Worm (Caenorhabditis elegans) whole organism, L1 larva: ENCODE data around the gene str-43.
A peak's percentile ranks its signal among the peaks of the same experiment; 100 is the strongest.

Experiments
- C04F5.9 ChIP-seq: sonication (generic microtip); optimal IDR thresholded peaks from 2 replicates; lab custom pipeline; 2016; ENCODE audit warnings: missing genetic modification characterization, missing compliant biosample characterization
- F16B12.6 ChIP-seq: fragments of 150-350 bp; optimal IDR thresholded peaks from 2 replicates; lab custom pipeline; 2014; ENCODE audit warnings: missing biosample characterization, missing genetic modification characterization
- Y116A8C.19 ChIP-seq: sonication (generic microtip); optimal IDR thresholded peaks from 2 replicates; lab custom pipeline; 2016; ENCODE audit warnings: missing compliant biosample characterization, missing genetic modification characterization, borderline replicate concordance
- aha-1 ChIP-seq: fragments of 150-350 bp; optimal IDR thresholded peaks from 2 replicates; lab custom pipeline; 2014; ENCODE audit warnings: missing biosample characterization, missing genetic modification characterization
- aly-2 ChIP-seq: fragments of 150-350 bp; optimal IDR thresholded peaks from 2 replicates; lab custom pipeline; 2014; ENCODE audit warnings: missing biosample characterization, missing genetic modification characterization
- ceh-63 ChIP-seq: fragments of 200-800 bp; sonication (Bioruptor generic); optimal IDR thresholded peaks from 2 replicates; lab custom pipeline; 2018; ENCODE audit warnings: mild to moderate bottlenecking, missing genetic modification characterization, missing compliant biosample characterization
- ceh-8 ChIP-seq: fragments of 200-800 bp; sonication (Bioruptor generic); optimal IDR thresholded peaks from 2 replicates; lab custom pipeline; 2018; ENCODE audit warnings: mild to moderate bottlenecking, missing genetic modification characterization, moderate library complexity, missing compliant biosample characterization
- ceh-82 ChIP-seq, 3 experiments: fragments of 150-350 bp in 1 of 3; sonication (generic microtip) in 2 of 3; optimal IDR thresholded peaks; 2 replicates each; lab custom pipeline; 2014 to 2017; ENCODE audit warnings: missing biosample characterization in 3 of 3, missing genetic modification characterization in 3 of 3
- ceh-88 ChIP-seq: fragments of 200-800 bp; sonication (Bioruptor generic); IDR thresholded peaks from 2 replicates; pipeline ENCODE4 v1.3.6; 2022; ENCODE audit warnings: missing genetic modification characterization, missing compliant biosample characterization
- ceh-90 ChIP-seq: sonication (generic microtip); optimal IDR thresholded peaks from 2 replicates; lab custom pipeline; 2016; ENCODE audit warnings: missing genetic modification characterization, missing compliant biosample characterization
- ces-1 ChIP-seq: fragments of 150-350 bp; optimal IDR thresholded peaks from 2 replicates; lab custom pipeline; 2014; ENCODE audit warnings: missing biosample characterization, missing genetic modification reagents, missing genetic modification characterization
- dpl-1 ChIP-seq, 3 experiments: fragments of 150-350 bp in 2 of 3; sonication (generic microtip) in 1 of 3; optimal IDR thresholded peaks; 2 replicates each; lab custom pipeline; 2014 to 2017; ENCODE audit warnings: missing biosample characterization in 3 of 3, missing genetic modification characterization in 3 of 3, missing genetic modification reagents in 3 of 3
- efl-1 ChIP-seq, 4 experiments: fragments of 150-350 bp; optimal IDR thresholded peaks in 3 of 4; peaks in 1 of 4; 1 replicate in 1 of 4; 2 replicates in 3 of 4; lab custom pipeline; 2014; ENCODE audit warnings: missing biosample characterization in 2 of 4, missing genetic modification characterization in 2 of 4, missing genetic modification reagents in 2 of 4
- efl-3 ChIP-seq: fragments of 200-800 bp; sonication (Bioruptor generic); optimal IDR thresholded peaks from 2 replicates; lab custom pipeline; 2018; ENCODE audit warnings: mild to moderate bottlenecking, missing genetic modification characterization, missing compliant biosample characterization
- egl-13 ChIP-seq: sonication (generic microtip); optimal IDR thresholded peaks from 2 replicates; lab custom pipeline; 2016; ENCODE audit warnings: missing genotype, missing genetic modification reagents, missing genetic modification characterization, missing compliant biosample characterization
- egl-27 ChIP-seq, 2 experiments: fragments of 150-350 bp in 1 of 2; sonication (generic microtip); optimal IDR thresholded peaks; 3 replicates each; lab custom pipeline; 2017 to 2018; ENCODE audit warnings: missing biosample characterization in 2 of 2, missing genetic modification characterization in 2 of 2, missing genetic modification reagents in 2 of 2
- fkh-10 ChIP-seq: sonication (generic microtip); optimal IDR thresholded peaks from 2 replicates; lab custom pipeline; 2017; ENCODE audit warnings: missing biosample characterization, missing genetic modification reagents, missing genetic modification characterization
- fos-1 ChIP-seq: fragments of 150-350 bp; optimal IDR thresholded peaks from 2 replicates; lab custom pipeline; 2014; ENCODE audit warnings: missing biosample characterization, missing genetic modification characterization
- grh-1 ChIP-seq: fragments of 200-800 bp; sonication (Bioruptor generic); IDR thresholded peaks from 2 replicates; pipeline ENCODE4 v1.3.6; 2022; ENCODE audit warnings: missing genetic modification reagents, missing genetic modification characterization, missing compliant biosample characterization
- hlh-4 ChIP-seq: sonication (generic microtip); optimal IDR thresholded peaks from 2 replicates; lab custom pipeline; 2016; ENCODE audit warnings: mild to moderate bottlenecking, missing genetic modification characterization, missing compliant biosample characterization
- lin-13 ChIP-seq: fragments of 150-350 bp; optimal IDR thresholded peaks from 2 replicates; lab custom pipeline; 2014; ENCODE audit warnings: missing biosample characterization, missing genetic modification reagents, missing genetic modification characterization
- lin-14 ChIP-seq: fragments of 200-800 bp; sonication (Bioruptor generic); optimal IDR thresholded peaks from 2 replicates; lab custom pipeline; 2018; ENCODE audit warnings: mild to moderate bottlenecking, missing genetic modification characterization, moderate library complexity, missing compliant biosample characterization
- lin-35 ChIP-seq, 2 experiments: fragments of 150-350 bp; optimal IDR thresholded peaks; 2 replicates each; lab custom pipeline; 2014; ENCODE audit warnings: missing biosample characterization in 2 of 2, missing genetic modification characterization in 2 of 2, missing genetic modification reagents in 2 of 2
- lin-39 ChIP-seq: fragments of 150-350 bp; optimal IDR thresholded peaks from 2 replicates; lab custom pipeline; 2014; ENCODE audit warnings: missing biosample characterization, missing genetic modification reagents, missing genetic modification characterization
- lir-3 ChIP-seq: sonication (generic microtip); optimal IDR thresholded peaks from 2 replicates; lab custom pipeline; 2016; ENCODE audit warnings: mild to moderate bottlenecking, missing genetic modification characterization, moderate library complexity, missing compliant biosample characterization; ENCODE audit not compliant: poor library complexity
- mdl-1 ChIP-seq, 2 experiments: fragments of 150-350 bp; optimal IDR thresholded peaks; 2 replicates each; lab custom pipeline; 2014 to 2017; ENCODE audit warnings: missing biosample characterization in 2 of 2, missing genetic modification characterization in 2 of 2, inconsistent platforms in 1 of 2
- mef-2 ChIP-seq: fragments of 150-350 bp; optimal IDR thresholded peaks from 2 replicates; lab custom pipeline; 2014; ENCODE audit warnings: missing biosample characterization, missing genetic modification characterization
- mep-1 ChIP-seq: fragments of 150-350 bp; optimal IDR thresholded peaks from 2 replicates; lab custom pipeline; 2014; ENCODE audit warnings: missing biosample characterization, missing genetic modification characterization
- nhr-19 ChIP-seq: fragments of 200-800 bp; sonication (Bioruptor generic); conservative IDR thresholded peaks from 2 replicates; pipeline ENCODE4 v1.3.6; 2022; ENCODE audit warnings: missing genetic modification characterization, missing compliant biosample characterization
- nhr-20 ChIP-seq: sonication (generic microtip); optimal IDR thresholded peaks from 2 replicates; lab custom pipeline; 2016; ENCODE audit warnings: mild to moderate bottlenecking, missing genetic modification characterization, missing compliant biosample characterization
- nhr-237 ChIP-seq: fragments of 150-350 bp; optimal IDR thresholded peaks from 2 replicates; lab custom pipeline; 2014; ENCODE audit warnings: missing biosample characterization, missing genetic modification characterization
- nhr-71 ChIP-seq: sonication (generic microtip); optimal IDR thresholded peaks from 2 replicates; lab custom pipeline; 2016; ENCODE audit warnings: mild to moderate bottlenecking, missing genetic modification characterization, moderate library complexity, missing compliant biosample characterization
- nhr-84 ChIP-seq: sonication (generic microtip); optimal IDR thresholded peaks from 2 replicates; lab custom pipeline; 2017; ENCODE audit warnings: missing biosample characterization, missing genetic modification characterization
- nhr-85 ChIP-seq: sonication (generic microtip); peaks from one replicate; lab custom pipeline; 2016; ENCODE audit warnings: missing genetic modification characterization, inconsistent platforms, missing compliant biosample characterization
- nhr-90 ChIP-seq: sonication (generic microtip); optimal IDR thresholded peaks from 2 replicates; lab custom pipeline; 2016; ENCODE audit warnings: mild to moderate bottlenecking, missing genetic modification characterization, missing compliant biosample characterization; ENCODE audit not compliant: poor library complexity
- pag-3 ChIP-seq: sonication (generic microtip); optimal IDR thresholded peaks from 2 replicates; lab custom pipeline; 2017; ENCODE audit warnings: missing genetic modification characterization, mild to moderate bottlenecking, missing compliant biosample characterization, antibody characterized with exemption, borderline replicate concordance; ENCODE audit not compliant: insufficient read depth
- pqm-1 ChIP-seq: sonication (generic microtip); optimal IDR thresholded peaks from 3 replicates; lab custom pipeline; 2017; ENCODE audit warnings: missing biosample characterization, missing genetic modification characterization
- rnt-1 ChIP-seq: sonication (generic microtip); optimal IDR thresholded peaks from 2 replicates; lab custom pipeline; 2016; ENCODE audit warnings: mild to moderate bottlenecking, missing genetic modification characterization, moderate library complexity, missing compliant biosample characterization
- skn-1 ChIP-seq: fragments of 150-350 bp; optimal IDR thresholded peaks from 2 replicates; lab custom pipeline; 2014; ENCODE audit warnings: missing biosample characterization, missing genetic modification characterization
- sptf-1 ChIP-seq: fragments of 150-350 bp; optimal IDR thresholded peaks from 2 replicates; lab custom pipeline; 2014; ENCODE audit warnings: missing biosample characterization, missing genetic modification characterization
- swsn-7 ChIP-seq: sonication (generic microtip); optimal IDR thresholded peaks from 2 replicates; lab custom pipeline; 2016; ENCODE audit warnings: missing genetic modification characterization, missing compliant biosample characterization
- tbx-2 ChIP-seq: sonication (generic microtip); optimal IDR thresholded peaks from 2 replicates; lab custom pipeline; 2016; ENCODE audit warnings: missing genetic modification characterization, missing compliant biosample characterization
- tlp-1 ChIP-seq: fragments of 150-350 bp; optimal IDR thresholded peaks from 2 replicates; lab custom pipeline; 2014; ENCODE audit warnings: missing biosample characterization, missing genetic modification characterization
- unc-62 ChIP-seq: fragments of 150-350 bp; optimal IDR thresholded peaks from 2 replicates; lab custom pipeline; 2014; ENCODE audit warnings: missing biosample characterization, missing genetic modification reagents, missing genetic modification characterization
- zag-1 ChIP-seq: fragments of 150-350 bp; optimal IDR thresholded peaks from 2 replicates; lab custom pipeline; 2014; ENCODE audit warnings: missing biosample characterization, missing genetic modification characterization
- zip-4 ChIP-seq: fragments of 200-800 bp; sonication (Bioruptor generic); optimal IDR thresholded peaks from 2 replicates; lab custom pipeline; 2018; ENCODE audit warnings: mild to moderate bottlenecking, missing genetic modification characterization, moderate library complexity, missing compliant biosample characterization

The str-43 gene

DNA sequence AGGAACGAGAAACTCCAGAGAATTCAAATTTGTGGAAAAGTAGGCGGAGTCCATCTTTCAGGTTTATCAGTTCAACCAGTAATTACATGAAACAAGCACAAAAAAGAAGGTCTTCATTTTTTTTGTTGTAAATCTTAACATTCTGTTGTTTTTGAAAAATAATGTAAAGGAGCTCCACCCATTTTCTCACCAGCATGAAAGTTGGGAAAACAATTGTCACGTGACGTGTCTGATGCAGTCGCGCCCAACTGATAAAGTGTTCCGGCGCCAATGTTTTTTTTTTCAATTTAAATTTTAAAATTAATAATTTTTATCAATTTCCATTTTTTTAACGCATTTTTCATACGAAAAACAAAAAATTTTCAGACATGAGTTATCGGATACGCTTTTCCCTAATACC, 17.1 kb upstream of the str-43 start, which contains the start of gene F57A10.4:
Gene F57A10.4, plus strand, starts transcription at position 367 of the 400 bp plus-strand sequence.
- TF ChIP-seq ceh-63 (GFP tag; lab: Kevin White, UChicago) (no peak), efl-1 (optimal IDR thresholded peaks at IDR 0.05; lab: Kevin White, UChicago) (no peak), efl-1 (GFP tag; optimal IDR thresholded peaks at IDR 0.05 in 1 of 2; lab: Kevin White, UChicago) (peak in 1 of 2 experiments; percentile 81)

DNA sequence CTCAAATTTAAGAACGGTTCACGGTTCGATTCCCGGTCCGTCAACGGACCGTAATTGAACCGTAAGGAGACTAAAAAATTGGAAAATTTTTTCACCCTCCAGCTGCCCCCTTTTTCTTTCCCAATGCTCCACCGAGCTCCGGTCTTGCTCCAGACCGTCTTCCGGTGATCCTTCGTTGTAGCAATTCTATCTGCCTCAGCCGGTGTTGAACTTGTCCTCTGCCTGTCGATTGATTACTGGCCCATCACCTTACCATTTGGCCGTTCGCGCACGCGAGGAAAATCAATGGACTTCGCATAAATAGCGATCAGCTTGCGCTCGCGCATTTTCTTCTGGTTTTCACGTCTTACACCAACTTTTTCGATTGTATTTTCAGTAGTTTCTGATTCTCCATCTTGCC, 15.4 kb upstream of the str-43 start:
- TF ChIP-seq nhr-19 (GFP tag; lab: Robert Waterston, UW): peak; percentile 17; the same call in 1 of the 2 replicates

DNA sequence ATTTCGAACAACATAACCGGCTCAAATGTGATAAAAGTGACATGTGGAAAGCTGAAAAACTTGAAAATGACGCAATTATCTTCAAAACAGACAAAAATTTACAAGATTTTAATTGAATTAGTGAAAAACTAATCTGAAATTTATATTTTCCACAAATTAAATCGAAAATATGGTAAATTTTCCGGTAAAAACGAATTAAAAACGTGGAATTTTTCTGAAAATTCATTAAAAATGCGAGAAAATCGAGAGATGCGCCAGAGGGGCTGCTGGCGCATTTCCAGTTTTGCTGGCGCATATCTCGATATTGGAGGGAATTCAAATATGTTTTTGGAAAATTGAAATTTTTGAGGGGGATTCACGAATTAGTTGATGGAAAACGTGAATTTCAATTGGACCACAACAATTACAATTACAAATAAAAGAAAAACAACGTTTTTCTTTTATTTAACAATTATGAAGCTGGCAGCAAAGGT, 14.2 kb upstream of the str-43 start, which contains the start of the genes haf-3 and F57A10.2:
Gene haf-3, minus strand, starts transcription at position 51 of the 473 bp plus-strand sequence.
Gene F57A10.2, plus strand, starts transcription at position 454 of the 473 bp plus-strand sequence.
- no peak for TF ChIP-seq unc-62 (GFP tag; lab: Kevin White, UChicago)
- TF ChIP-seq fkh-10 (GFP tag; lab: Kevin White, UChicago): peak; percentile 75
- peak; percentile 98 for TF ChIP-seq mep-1
- peak; percentile 99 for TF ChIP-seq dpl-1 (GFP tag; optimal IDR thresholded peaks at IDR 0.05; lab: Kevin White, UChicago)
- peak; percentile 54 for TF ChIP-seq aha-1 (tag; lab: Kevin White, UChicago)
- TF ChIP-seq grh-1: peak; percentile 93
- TF ChIP-seq nhr-85 (tag; lab: Kevin White, UChicago): peak; percentile 98
- no peak for TF ChIP-seq sptf-1 (tag; lab: Kevin White, UChicago)
- TF ChIP-seq rnt-1: peak; percentile 97
- peak; percentile 94 for TF ChIP-seq lin-39 (tag; lab: Kevin White, UChicago)
- peak; percentile 58 for TF ChIP-seq zag-1 (tag; lab: Kevin White, UChicago)
- peak; percentile 96 for TF ChIP-seq nhr-71 (tag; lab: Kevin White, UChicago)
- TF ChIP-seq mef-2: peak; percentile 45
- TF ChIP-seq lir-3 (tag; lab: Kevin White, UChicago): peak; percentile 76
- TF ChIP-seq egl-27 (tag; optimal IDR thresholded peaks at IDR 0.05; lab: Kevin White, UChicago): peak; percentile 9 to 69
- TF ChIP-seq skn-1 (tag; lab: Kevin White, UChicago): peak; percentile 91
- peak; percentile 69; the same call in 1 of the 2 replicates for TF ChIP-seq ceh-88
- TF ChIP-seq lin-14 (GFP tag; lab: Kevin White, UChicago): peak; percentile 95
- TF ChIP-seq Y116A8C.19 (tag; lab: Kevin White, UChicago): no peak
- no peak for TF ChIP-seq tlp-1 (tag; lab: Kevin White, UChicago)
- TF ChIP-seq fos-1 (tag; lab: Kevin White, UChicago): peak; percentile 82
- TF ChIP-seq ceh-63 (GFP tag; lab: Kevin White, UChicago): no peak
- TF ChIP-seq nhr-237: peak; percentile 50
- TF ChIP-seq hlh-4: no peak
- TF ChIP-seq nhr-84: no peak
- TF ChIP-seq tbx-2: peak; percentile 94
- TF ChIP-seq mdl-1 (tag; optimal IDR thresholded peaks at IDR 0.05; lab: Kevin White, UChicago): peak in 1 of 2 experiments; percentile 88
- peak; percentile 60 for TF ChIP-seq efl-3 (GFP tag; lab: Kevin White, UChicago)
- TF ChIP-seq egl-13 (tag; lab: Kevin White, UChicago): peak; percentile 92
- TF ChIP-seq ces-1: no peak
- peak; percentile 85 for TF ChIP-seq zip-4
- peak; percentile 66 for TF ChIP-seq C04F5.9 (tag; lab: Kevin White, UChicago)
- no peak for TF ChIP-seq pqm-1 (tag; lab: Kevin White, UChicago)
- TF ChIP-seq pag-3: no peak
- TF ChIP-seq ceh-82 (tag; optimal IDR thresholded peaks at IDR 0.05; lab: Kevin White, UChicago): peak; percentile 96 to 97 (median 97)
- TF ChIP-seq nhr-19 (GFP tag; lab: Robert Waterston, UW): peak; percentile 95
- peak; percentile 97 to 99 for TF ChIP-seq efl-1 (optimal IDR thresholded peaks at IDR 0.05; lab: Kevin White, UChicago)
- peak; percentile 99 to 100 for TF ChIP-seq efl-1 (GFP tag; optimal IDR thresholded peaks at IDR 0.05 in 1 of 2; lab: Kevin White, UChicago)
- peak; percentile 86 for TF ChIP-seq ceh-8 (GFP tag; lab: Kevin White, UChicago)
- TF ChIP-seq ceh-90 (tag; lab: Kevin White, UChicago): peak; percentile 60
- peak; percentile 96 for TF ChIP-seq nhr-90 (tag; lab: Kevin White, UChicago)
- peak; percentile 95 for TF ChIP-seq swsn-7 (tag; lab: Kevin White, UChicago)
- TF ChIP-seq F16B12.6 (tag; lab: Kevin White, UChicago): peak; percentile 66
- peak; percentile 95 for TF ChIP-seq nhr-20 (tag; lab: Kevin White, UChicago)
- TF ChIP-seq aly-2 (tag; lab: Kevin White, UChicago): peak; percentile 87
- TF ChIP-seq lin-13 (GFP tag; lab: Kevin White, UChicago): peak; percentile 91
- peak; percentile 99 for TF ChIP-seq lin-35 (GFP tag; optimal IDR thresholded peaks at IDR 0.05; lab: Kevin White, UChicago)
